Fruit fly (Drosophila melanogaster) whole organism, embryonic: ENCODE data around the gene c12.2.

Experiments used
- CG10543 ChIP-seq: fragments of 200-800 bp; sonication (Bioruptor generic); optimal IDR thresholded peaks from 3 replicates; lab custom pipeline; 2017; ENCODE audit warnings: missing biosample characterization, mild to moderate bottlenecking, missing genetic modification characterization, moderate library complexity
- CG11560 ChIP-seq: fragments of 200-800 bp; sonication (Bioruptor generic); IDR thresholded peaks from 3 replicates; pipeline ENCODE4 v1.3.6; 2022; ENCODE audit warnings: missing biosample characterization, missing genetic modification characterization
- CG16863 ChIP-seq: fragments of 200-800 bp; sonication (Bioruptor generic); optimal IDR thresholded peaks from 3 replicates; lab custom pipeline; 2016; ENCODE audit warnings: missing biosample characterization, missing genetic modification characterization
- CG17186 ChIP-seq: fragments of 200-800 bp; sonication (Bioruptor generic); optimal IDR thresholded peaks from 3 replicates; lab custom pipeline; 2017; ENCODE audit warnings: missing biosample characterization, missing genetic modification reagents, missing genetic modification characterization
- CG17328 ChIP-seq: fragments of 200-800 bp; sonication (Bioruptor generic); IDR thresholded peaks from 2 replicates; pipeline ENCODE4 v1.3.6; 2022; ENCODE audit warnings: missing biosample characterization, missing genetic modification characterization
- CG2678 ChIP-seq: fragments of 200-800 bp; sonication (Bioruptor generic); optimal IDR thresholded peaks from 3 replicates; lab custom pipeline; 2019; ENCODE audit warnings: missing biosample characterization, mild to moderate bottlenecking, missing genetic modification characterization, moderate library complexity
- CG30020 ChIP-seq: fragments of 200-800 bp; optimal IDR thresholded peaks from 2 replicates; lab custom pipeline; 2019; ENCODE audit warnings: missing biosample characterization, mild to moderate bottlenecking, missing genetic modification characterization, moderate library complexity
- CG30431 ChIP-seq: fragments of 200-800 bp; sonication (Bioruptor generic); optimal IDR thresholded peaks from 2 replicates; lab custom pipeline; 2017; ENCODE audit warnings: missing biosample characterization, missing genetic modification characterization
- CG31224 ChIP-seq: fragments of 200-800 bp; sonication (Bioruptor generic); IDR thresholded peaks from 2 replicates; pipeline ENCODE4 v1.3.6; 2022; ENCODE audit warnings: missing biosample characterization, missing genetic modification characterization
- CG31365 ChIP-seq: fragments of 200-800 bp; sonication (Bioruptor generic); optimal IDR thresholded peaks from 2 replicates; lab custom pipeline; 2018; ENCODE audit warnings: missing biosample characterization, mild to moderate bottlenecking, missing genetic modification characterization
- CG33557 ChIP-seq: fragments of 200-800 bp; sonication (Bioruptor generic); optimal IDR thresholded peaks from 2 replicates; lab custom pipeline; 2019; ENCODE audit warnings: missing biosample characterization, mild to moderate bottlenecking, missing genetic modification characterization, moderate library complexity
- CG4404 ChIP-seq: fragments of 200-800 bp; sonication (Bioruptor generic); IDR thresholded peaks from 2 replicates; pipeline ENCODE4 v1.3.6; 2022; ENCODE audit warnings: missing biosample characterization, missing genetic modification characterization
- CG5953 ChIP-seq: fragments of 200-800 bp; sonication (Bioruptor generic); IDR thresholded peaks from 2 replicates; pipeline ENCODE4 v1.3.6; 2022; ENCODE audit warnings: missing biosample characterization, missing genetic modification characterization
- CG6854 ChIP-seq: fragments of 200-800 bp; sonication (Bioruptor generic); optimal IDR thresholded peaks from 3 replicates; lab custom pipeline; 2017; ENCODE audit warnings: missing biosample characterization, mild to moderate bottlenecking, missing genetic modification characterization
- CG9727 ChIP-seq: fragments of 200-800 bp; sonication (Bioruptor generic); optimal IDR thresholded peaks from 3 replicates; lab custom pipeline; 2017; ENCODE audit warnings: missing biosample characterization, mild to moderate bottlenecking, missing genetic modification characterization
- CHES-1-like ChIP-seq: fragments of 200-800 bp; sonication (Bioruptor generic); optimal IDR thresholded peaks from 2 replicates; lab custom pipeline; 2016; ENCODE audit warnings: missing biosample characterization, missing genetic modification characterization
- CrebB ChIP-seq: fragments of 200-800 bp; sonication (Bioruptor generic); optimal IDR thresholded peaks from 3 replicates; lab custom pipeline; 2018; ENCODE audit warnings: missing biosample characterization, mild to moderate bottlenecking, missing genetic modification characterization
- Dad ChIP-seq: fragments of 200-800 bp; sonication (Bioruptor generic); optimal IDR thresholded peaks from 3 replicates; lab custom pipeline; 2016; ENCODE audit warnings: missing biosample characterization, missing genetic modification characterization
- Fer1 ChIP-seq: fragments of 200-800 bp; sonication (Bioruptor generic); optimal IDR thresholded peaks from 2 replicates; lab custom pipeline; 2017; ENCODE audit warnings: missing biosample characterization, mild to moderate bottlenecking, missing genetic modification characterization
- Hand ChIP-seq: fragments of 200-800 bp; sonication (Bioruptor generic); optimal IDR thresholded peaks from 2 replicates; lab custom pipeline; 2017; ENCODE audit warnings: mild to moderate bottlenecking, missing biosample characterization, missing genetic modification reagents, missing genetic modification characterization
- NFAT ChIP-seq: fragments of 200-800 bp; sonication (Bioruptor generic); IDR thresholded peaks from 2 replicates; pipeline ENCODE4 v1.3.6; 2022; ENCODE audit warnings: missing biosample characterization, missing genetic modification characterization
- Six4 ChIP-seq: fragments of 200-800 bp; sonication (Bioruptor generic); optimal IDR thresholded peaks from 2 replicates; lab custom pipeline; 2016; ENCODE audit warnings: missing biosample characterization, missing genetic modification characterization
- Ssrp ChIP-seq: fragments of 200-800 bp; sonication (Bioruptor generic); optimal IDR thresholded peaks from 2 replicates; lab custom pipeline; 2018; ENCODE audit warnings: missing biosample characterization, mild to moderate bottlenecking, missing genetic modification characterization, moderate library complexity
- aop ChIP-seq: fragments of 200-800 bp; sonication (Bioruptor generic); IDR thresholded peaks from 2 replicates; pipeline ENCODE4 v1.3.6; 2022; ENCODE audit warnings: missing biosample characterization, missing genetic modification characterization
- az2 ChIP-seq: fragments of 200-800 bp; sonication (Bioruptor generic); optimal IDR thresholded peaks from 3 replicates; lab custom pipeline; 2016; ENCODE audit warnings: missing biosample characterization, missing genetic modification characterization
- cwo ChIP-seq: fragments of 200-800 bp; sonication (Bioruptor generic); optimal IDR thresholded peaks from 3 replicates; lab custom pipeline; 2017; ENCODE audit warnings: missing biosample characterization, missing genetic modification characterization, mild to moderate bottlenecking, moderate library complexity, missing genetic modification reagents
- ems ChIP-seq: fragments of 200-800 bp; sonication (Bioruptor generic); optimal IDR thresholded peaks from 3 replicates; lab custom pipeline; 2016; ENCODE audit warnings: missing biosample characterization, missing genetic modification characterization
- fd64A ChIP-seq: fragments of 200-800 bp; sonication (Bioruptor generic); optimal IDR thresholded peaks from 3 replicates; lab custom pipeline; 2018; ENCODE audit warnings: missing biosample characterization, mild to moderate bottlenecking, missing genetic modification characterization
- fu2 ChIP-seq: fragments of 200-800 bp; sonication (Bioruptor generic); optimal IDR thresholded peaks from 2 replicates; lab custom pipeline; 2016; ENCODE audit warnings: missing biosample characterization, missing genetic modification characterization
- grn ChIP-seq: fragments of 200-800 bp; sonication (Bioruptor generic); optimal IDR thresholded peaks from 3 replicates; lab custom pipeline; 2017; ENCODE audit warnings: missing biosample characterization, missing genetic modification characterization
- gro ChIP-seq: fragments of 200-800 bp; sonication (Bioruptor generic); optimal IDR thresholded peaks from 2 replicates; lab custom pipeline; 2016; ENCODE audit warnings: missing biosample characterization, missing genetic modification characterization
- gsb-n ChIP-seq: fragments of 200-800 bp; sonication (Bioruptor generic); optimal IDR thresholded peaks from 3 replicates; lab custom pipeline; 2018; ENCODE audit warnings: missing biosample characterization, mild to moderate bottlenecking, missing genetic modification characterization
- hbn ChIP-seq: fragments of 200-800 bp; sonication (Bioruptor generic); IDR thresholded peaks from 2 replicates; pipeline ENCODE4 v1.3.6; 2022; ENCODE audit warnings: missing biosample characterization, missing genetic modification characterization; ENCODE audit not compliant: partially characterized antibody
- klu ChIP-seq: fragments of 200-800 bp; sonication (Bioruptor generic); IDR thresholded peaks from 2 replicates; pipeline ENCODE4 v1.3.6; 2022; ENCODE audit warnings: missing biosample characterization, missing genetic modification characterization
- nerfin-1 ChIP-seq: fragments of 200-800 bp; sonication (Bioruptor generic); optimal IDR thresholded peaks from 3 replicates; lab custom pipeline; 2019; ENCODE audit warnings: missing biosample characterization, mild to moderate bottlenecking, missing genetic modification characterization, moderate library complexity
- nom ChIP-seq: fragments of 200-800 bp; sonication (Bioruptor generic); optimal IDR thresholded peaks from 2 replicates; lab custom pipeline; 2017; ENCODE audit warnings: missing biosample characterization, missing genetic modification characterization, mild to moderate bottlenecking, moderate library complexity, missing genetic modification reagents
- otp ChIP-seq: fragments of 200-800 bp; sonication (Bioruptor generic); IDR thresholded peaks from 3 replicates; pipeline ENCODE4, ENCODE4 v1.3.6; 2022; ENCODE audit warnings: missing biosample characterization, missing genetic modification characterization
- pros ChIP-seq: fragments of 200-800 bp; sonication (Bioruptor generic); optimal IDR thresholded peaks from 3 replicates; lab custom pipeline; 2019; ENCODE audit warnings: missing biosample characterization, mild to moderate bottlenecking, missing genetic modification characterization, moderate library complexity
- pum ChIP-seq: fragments of 200-800 bp; sonication (Bioruptor generic); optimal IDR thresholded peaks from 2 replicates; lab custom pipeline; 2016; ENCODE audit warnings: missing biosample characterization, missing genetic modification characterization
- pzg ChIP-seq: fragments of 200-800 bp; sonication (Bioruptor generic); optimal IDR thresholded peaks from 3 replicates; lab custom pipeline; 2018; ENCODE audit warnings: missing biosample characterization, mild to moderate bottlenecking, missing genetic modification characterization, moderate library complexity
- sens ChIP-seq: fragments of 200-800 bp; sonication (Bioruptor generic); peaks from one replicate; lab custom pipeline; 2016; ENCODE audit warnings: missing biosample characterization, missing genetic modification characterization
- slbo ChIP-seq: fragments of 200-800 bp; sonication (Bioruptor generic); IDR thresholded peaks from 2 replicates; pipeline ENCODE4 v1.3.6; 2022; ENCODE audit warnings: missing biosample characterization, missing genetic modification characterization
- ssp ChIP-seq: fragments of 200-800 bp; sonication (Bioruptor generic); IDR thresholded peaks from 2 replicates; pipeline ENCODE4 v1.3.6; 2022; ENCODE audit warnings: missing biosample characterization, missing genetic modification characterization
- tll ChIP-seq, 2 experiments: fragments of 200-800 bp in 1 of 2; fragments of >200 bp in 1 of 2; sonication (Bioruptor generic) in 1 of 2; optimal IDR thresholded peaks; 2 replicates each; lab custom pipeline; 2017 to 2019; ENCODE audit warnings: missing biosample characterization in 2 of 2, missing genetic modification characterization in 2 of 2, mild to moderate bottlenecking in 1 of 2, moderate library complexity in 1 of 2
- trh ChIP-seq: fragments of 200-800 bp; sonication (Bioruptor generic); optimal IDR thresholded peaks from 2 replicates; lab custom pipeline; 2016; ENCODE audit warnings: missing biosample characterization, missing genetic modification characterization
- twi ChIP-seq: fragments of 200-800 bp; optimal IDR thresholded peaks from 2 replicates; lab custom pipeline; 2019; ENCODE audit warnings: missing biosample characterization, mild to moderate bottlenecking, missing genetic modification characterization, moderate library complexity
- zfh1 ChIP-seq: fragments of 200-800 bp; sonication (Bioruptor generic); IDR thresholded peaks from 3 replicates; pipeline ENCODE4 v1.3.6; 2022; ENCODE audit warnings: missing biosample characterization, missing genetic modification characterization

Gene c12.2

dm6 chrX:9350309-9350708 lies 31.1 kb downstream of the c12.2 start (continued):
- TF ChIP-seq Ssrp (tag; lab: Kevin White, UChicago) (peak; percentile 49), sens (no peak), grn (no peak)

dm6 chrX:9352112-9353096 lies 33.2 kb downstream of the c12.2 start:
- peak; percentile 87 for TF ChIP-seq slbo (GFP tag; lab: Robert Waterston, UW)
- TF ChIP-seq CG17328 (GFP tag; lab: Robert Waterston, UW), result peak; percentile 76
- TF ChIP-seq hbn (GFP tag; lab: Robert Waterston, UW), result no peak
- peak; percentile 32 for TF ChIP-seq CG17186 (GFP tag; lab: Kevin White, UChicago)
- TF ChIP-seq CG30431 (GFP tag; lab: Kevin White, UChicago), result peak; percentile 64
- no peak for TF ChIP-seq pros
- peak; percentile 74 for TF ChIP-seq gro (GFP tag; lab: Kevin White, UChicago)
- peak; percentile 46 for TF ChIP-seq CG4404 (GFP tag; lab: Robert Waterston, UW)
- peak; percentile 22 for TF ChIP-seq trh
- peak; percentile 70 for TF ChIP-seq Six4 (GFP tag; lab: Kevin White, UChicago)
- peak; percentile 72 for TF ChIP-seq CG9727 (GFP tag; lab: Kevin White, UChicago)
- peak; percentile 24 for TF ChIP-seq fu2 (GFP tag; lab: Kevin White, UChicago)
- peak; percentile 64 for TF ChIP-seq pum (GFP tag; lab: Kevin White, UChicago)
- peak; percentile 75 for TF ChIP-seq az2 (GFP tag; lab: Kevin White, UChicago)
- no peak for TF ChIP-seq CG33557
- TF ChIP-seq NFAT (GFP tag; lab: Robert Waterston, UW), result peak; percentile 57
- TF ChIP-seq Dad (GFP tag; lab: Kevin White, UChicago), result peak; percentile 57
- peak; percentile 88 for TF ChIP-seq cwo (GFP tag; lab: Kevin White, UChicago)
- TF ChIP-seq CHES-1-like (GFP tag; lab: Kevin White, UChicago), result peak; percentile 24
- peak; percentile 72 for TF ChIP-seq CrebB (tag; lab: Kevin White, UChicago)
- peak; percentile 64 for TF ChIP-seq CG16863 (GFP tag; lab: Kevin White, UChicago)
- peak; percentile 68 for TF ChIP-seq CG31224 (GFP tag; lab: Robert Waterston, UW)
- no peak for TF ChIP-seq nom (GFP tag; lab: Kevin White, UChicago)
- peak; percentile 70 for TF ChIP-seq CG10543 (GFP tag; lab: Kevin White, UChicago)
- TF ChIP-seq fd64A (GFP tag; lab: Kevin White, UChicago), result peak; percentile 19
- peak; percentile 77 for TF ChIP-seq Hand (GFP tag; lab: Kevin White, UChicago)
- peak; percentile 75 for TF ChIP-seq CG6854
- TF ChIP-seq nerfin-1 (tag; lab: Kevin White, UChicago), result peak; percentile 70
- TF ChIP-seq CG5953 (GFP tag; lab: Robert Waterston, UW), result peak; percentile 73
- TF ChIP-seq tll (GFP tag; optimal IDR thresholded peaks at IDR 0.05; lab: Kevin White, UChicago), result no peak
- 0 out of 2 replicates have a peak, but pooled peaks have one; percentile 33 for TF ChIP-seq aop (GFP tag; lab: Robert Waterston, UW)
- TF ChIP-seq CG30020 (tag; lab: Kevin White, UChicago), result peak; percentile 2
- TF ChIP-seq zfh1 (GFP tag; lab: Robert Waterston, UW), result peak; percentile 72
- TF ChIP-seq ems (GFP tag; lab: Kevin White, UChicago), result peak; percentile 81
- peak; percentile 55; the same call in 1 of the 2 replicates for TF ChIP-seq klu
- peak; percentile 50 for TF ChIP-seq ssp (GFP tag; lab: Robert Waterston, UW)
- peak; percentile 31 for TF ChIP-seq twi (tag; lab: Kevin White, UChicago)
- peak; percentile 70 for TF ChIP-seq CG31365
- TF ChIP-seq gsb-n, result peak; percentile 69
- TF ChIP-seq otp (GFP tag; lab: Robert Waterston, UW), result peak; percentile 81
- TF ChIP-seq pzg (GFP tag; lab: Kevin White, UChicago), result peak; percentile 10
- peak; percentile 93 for TF ChIP-seq CG2678 (tag; lab: Kevin White, UChicago)
- TF ChIP-seq CG11560, result peak; percentile 37; the same call in 1 of the 3 replicates
- TF ChIP-seq Fer1 (GFP tag; lab: Kevin White, UChicago), result peak; percentile 90
